Fruit fly (Drosophila melanogaster) Kc167 (cell line): Measurements from ENCODE around the gene CG15628.

Experiments
- Sin3A ChIP-seq: fragments of >200 bp; optimal IDR thresholded peaks from 2 replicates; lab custom pipeline; 2018; ENCODE audit warnings: missing external identifiers
- h ChIP-seq: fragments of >200 bp; optimal IDR thresholded peaks from 3 replicates; lab custom pipeline; 2018; ENCODE audit warnings: missing external identifiers
- ttk ChIP-seq: sonication (Bioruptor generic); optimal IDR thresholded peaks from 2 replicates; lab custom pipeline; 2017; ENCODE audit warnings: missing external identifiers

DNA sequence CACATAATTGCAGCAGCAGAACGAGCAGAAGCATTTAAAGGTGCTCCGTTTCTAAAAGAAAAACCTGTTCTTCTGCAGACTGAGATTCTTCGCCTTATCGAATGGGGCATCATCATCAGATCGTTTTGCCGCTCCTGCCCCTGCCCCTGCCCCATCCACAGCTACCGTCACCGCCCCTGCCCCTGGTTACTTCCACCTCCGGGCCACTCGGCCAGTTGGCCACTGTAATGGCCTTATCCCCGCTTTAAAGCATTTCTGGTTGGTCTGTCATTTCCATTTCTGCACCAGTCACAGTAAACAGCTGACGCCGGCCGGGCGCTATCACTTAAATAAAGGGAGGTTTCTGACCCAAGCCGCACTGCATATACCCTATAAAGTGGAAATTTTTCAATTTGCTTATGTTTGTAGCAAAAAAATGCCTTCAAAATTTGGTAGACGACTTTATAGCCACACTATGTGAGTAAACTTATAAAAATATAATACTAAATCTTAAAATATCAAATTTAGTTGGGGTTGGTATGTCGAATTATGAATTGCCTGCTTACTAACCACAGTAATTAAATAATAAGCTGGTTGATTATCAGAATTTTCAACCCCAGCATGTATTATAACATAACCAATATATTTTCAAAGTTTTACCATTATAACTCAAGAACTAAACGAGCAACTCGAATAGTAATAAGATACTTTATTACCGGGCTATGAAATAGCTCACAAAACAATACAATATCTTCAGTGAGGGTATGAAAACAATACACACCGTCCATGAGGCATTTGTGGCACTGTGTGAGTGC lies 10.7 kb upstream of the CG15628 start:
- TF ChIP-seq h (lab: Kevin White, UChicago) (no peak), ttk (lab: Kevin White, UChicago) (no peak), Sin3A (lab: Kevin White, UChicago) (no peak)
